Worm (Caenorhabditis elegans): ENCODE data around the gene fbxa-69.

ce11 chrV:15826110-15826509 is 10.3 kb upstream of the fbxa-69 start, which contains the start of gene srbc-51:
- TF ChIP-seq ama-1 (optimal IDR thresholded peaks at IDR 0.05) = no peak
- no peak for TF ChIP-seq hmg-4 (GFP tag; optimal IDR thresholded peaks at IDR 0.05)
- TF ChIP-seq ceh-13 (GFP tag; optimal IDR thresholded peaks at IDR 0.05) = no peak
- no peak for TF ChIP-seq hnd-1 (tag; optimal IDR thresholded peaks at IDR 0.05)
- TF ChIP-seq ceh-36 (tag; optimal IDR thresholded peaks at IDR 0.05) = no peak

Measured in whole organism, early embryonic.